Fruit fly (Drosophila melanogaster) whole organism, pupa: ENCODE results near the gene CG13465.

Experiments used
- CG10348 ChIP-seq: fragments of 200-800 bp; sonication (Bioruptor generic); IDR thresholded peaks from 2 replicates; pipeline ENCODE4 v1.3.6; 2022; ENCODE audit warnings: missing biosample characterization, missing genetic modification characterization
- CG12605 ChIP-seq: fragments of 200-800 bp; sonication (Bioruptor generic); IDR thresholded peaks from 2 replicates; pipeline ENCODE4 v1.3.6; 2022; ENCODE audit warnings: missing biosample characterization, missing genetic modification characterization
- CG13204 ChIP-seq: fragments of 200-800 bp; sonication (Bioruptor generic); optimal IDR thresholded peaks from 2 replicates; lab custom pipeline; 2018; ENCODE audit warnings: missing biosample characterization, mild to moderate bottlenecking, missing genetic modification characterization, moderate library complexity
- CG14655 ChIP-seq: fragments of 200-800 bp; sonication (Bioruptor generic); optimal IDR thresholded peaks from 3 replicates; lab custom pipeline; 2017; ENCODE audit warnings: mild to moderate bottlenecking, missing biosample characterization, missing genetic modification reagents, missing genetic modification characterization
- CG15710 ChIP-seq: fragments of 200-800 bp; sonication (Bioruptor generic); optimal IDR thresholded peaks from 2 replicates; lab custom pipeline; 2018; ENCODE audit warnings: missing biosample characterization, mild to moderate bottlenecking, missing genetic modification characterization, moderate library complexity
- CG17806 ChIP-seq: fragments of 200-800 bp; sonication (Bioruptor generic); optimal IDR thresholded peaks from 2 replicates; lab custom pipeline; 2018; ENCODE audit warnings: missing biosample characterization, mild to moderate bottlenecking, missing genetic modification characterization, moderate library complexity
- CG32121 ChIP-seq: fragments of 200-800 bp; sonication (Bioruptor generic); IDR thresholded peaks from 2 replicates; pipeline ENCODE4 v1.3.6; 2022; ENCODE audit warnings: missing biosample characterization, missing genetic modification characterization
- CG34367 ChIP-seq: fragments of 200-800 bp; sonication (Bioruptor generic); optimal IDR thresholded peaks from 2 replicates; lab custom pipeline; 2018; ENCODE audit warnings: missing biosample characterization, mild to moderate bottlenecking, missing genetic modification characterization
- CG4496 ChIP-seq: fragments of 200-800 bp; sonication (Bioruptor generic); IDR thresholded peaks from 3 replicates; pipeline ENCODE4 v1.3.6; 2022; ENCODE audit warnings: missing biosample characterization, missing genetic modification characterization
- CG8159 ChIP-seq: fragments of 200-800 bp; sonication (Bioruptor generic); optimal IDR thresholded peaks from 3 replicates; lab custom pipeline; 2018; ENCODE audit warnings: missing biosample characterization, mild to moderate bottlenecking, missing genetic modification characterization, moderate library complexity
- CG8301 ChIP-seq: fragments of 200-800 bp; sonication (Bioruptor generic); optimal IDR thresholded peaks from 2 replicates; lab custom pipeline; 2018; ENCODE audit warnings: missing biosample characterization, mild to moderate bottlenecking, missing genetic modification characterization
- CG9948 ChIP-seq: fragments of 200-800 bp; sonication (Bioruptor generic); optimal IDR thresholded peaks from 2 replicates; lab custom pipeline; 2018; ENCODE audit warnings: missing biosample characterization, mild to moderate bottlenecking, missing genetic modification characterization, moderate library complexity
- D1 ChIP-seq: fragments of 200-800 bp; sonication (Bioruptor generic); optimal IDR thresholded peaks from 2 replicates; lab custom pipeline; 2018; ENCODE audit warnings: missing biosample characterization, mild to moderate bottlenecking, missing genetic modification characterization, moderate library complexity
- EcR ChIP-seq: fragments of 200-800 bp; sonication (Bioruptor generic); optimal IDR thresholded peaks from 3 replicates; lab custom pipeline; 2019; ENCODE audit warnings: missing biosample characterization, missing genetic modification characterization, mild to moderate bottlenecking, moderate library complexity, missing genetic modification reagents
- Ets98B ChIP-seq: fragments of 200-800 bp; sonication (Bioruptor generic); IDR thresholded peaks from 2 replicates; pipeline ENCODE4 v1.3.6; 2022; ENCODE audit warnings: missing biosample characterization, missing genetic modification characterization
- Pif1A ChIP-seq: fragments of 200-800 bp; sonication (Bioruptor generic); optimal IDR thresholded peaks from 3 replicates; lab custom pipeline; 2016; ENCODE audit warnings: missing biosample characterization, missing genetic modification characterization
- Pif1B ChIP-seq: fragments of 200-800 bp; sonication (Bioruptor generic); optimal IDR thresholded peaks from 3 replicates; lab custom pipeline; 2016; ENCODE audit warnings: missing biosample characterization, missing genetic modification characterization
- Snoo ChIP-seq: fragments of 200-800 bp; sonication (Bioruptor generic); optimal IDR thresholded peaks from 3 replicates; lab custom pipeline; 2017; ENCODE audit warnings: missing biosample characterization, mild to moderate bottlenecking, missing genetic modification characterization, inconsistent platforms
- fd96Ca ChIP-seq: fragments of 200-800 bp; sonication (Bioruptor generic); IDR thresholded peaks from 3 replicates; pipeline ENCODE4 v1.3.6; 2022; ENCODE audit warnings: missing biosample characterization, missing genetic modification characterization
- gl ChIP-seq: fragments of 200-800 bp; sonication (Bioruptor generic); optimal IDR thresholded peaks from 2 replicates; lab custom pipeline; 2018; ENCODE audit warnings: missing biosample characterization, mild to moderate bottlenecking, missing genetic modification characterization
- rn ChIP-seq: fragments of 200-800 bp; sonication (Bioruptor generic); IDR thresholded peaks from 2 replicates; pipeline ENCODE4 v1.3.6; 2022; ENCODE audit warnings: missing biosample characterization, missing genetic modification characterization

Gene CG13465

dm6 chr3L:14977536-14978495 is 33.7 kb upstream of the CG13465 start:
- TF ChIP-seq Snoo (peak; percentile 64), CG14655 (GFP tag; lab: Kevin White, UChicago) (peak; percentile 63), CG10348 (GFP tag; lab: Robert Waterston, UW) (no peak), CG12605 (no peak), CG17806 (tag; lab: Kevin White, UChicago) (peak; percentile 29), CG15710 (tag; lab: Kevin White, UChicago) (peak; percentile 73), D1 (tag; lab: Kevin White, UChicago) (no peak), fd96Ca (GFP tag; lab: Robert Waterston, UW) (no peak), Pif1A (GFP tag; lab: Kevin White, UChicago) (peak; percentile 21), Ets98B (no peak; the same call in 1 of the 2 replicates), CG4496 (GFP tag; lab: Robert Waterston, UW) (peak; percentile 39; the same call in 1 of the 3 replicates), CG9948 (tag; lab: Kevin White, UChicago) (peak; percentile 71), CG8301 (peak; percentile 2), CG8159 (peak; percentile 77), CG13204 (GFP tag; lab: Kevin White, UChicago) (peak; percentile 15), CG32121 (GFP tag; lab: Robert Waterston, UW) (no peak), gl (tag; lab: Kevin White, UChicago) (no peak), EcR (GFP tag; lab: Kevin White, UChicago) (peak; percentile 87), Pif1B (GFP tag; lab: Kevin White, UChicago) (peak; percentile 27), rn (GFP tag; lab: Robert Waterston, UW) (no peak), CG34367 (tag; lab: Kevin White, UChicago) (peak; percentile 21)
- TF ChIP-seq, all 21 proteins: peak for 13

- TF ChIP-seq Pif1A (GFP tag; lab: Kevin White, UChicago) (no peak), Pif1B (GFP tag; lab: Kevin White, UChicago) (no peak), CG4496 (GFP tag; lab: Robert Waterston, UW) (no peak), CG9948 (tag; lab: Kevin White, UChicago) (no peak), CG8301 (no peak), EcR (GFP tag; lab: Kevin White, UChicago) (no peak), CG15710 (tag; lab: Kevin White, UChicago) (no peak), CG13204 (GFP tag; lab: Kevin White, UChicago) (no peak), D1 (tag; lab: Kevin White, UChicago) (no peak)
Measured at dm6 chr3L:14976026-14976425, 31.9 kb upstream of the CG13465 start.

dm6 chr3L:14974952-14975351 is 30.8 kb upstream of the CG13465 start:
- no peak for TF ChIP-seq Pif1A (GFP tag; lab: Kevin White, UChicago)
- no peak for TF ChIP-seq CG32121 (GFP tag; lab: Robert Waterston, UW)
- TF ChIP-seq gl (tag; lab: Kevin White, UChicago): no peak
- TF ChIP-seq CG34367 (tag; lab: Kevin White, UChicago): no peak
- TF ChIP-seq EcR (GFP tag; lab: Kevin White, UChicago): no peak
- TF ChIP-seq CG13204 (GFP tag; lab: Kevin White, UChicago): no peak
- TF ChIP-seq CG14655 (GFP tag; lab: Kevin White, UChicago): no peak

- TF ChIP-seq Ets98B (no peak), CG34367 (tag; lab: Kevin White, UChicago) (no peak), CG13204 (GFP tag; lab: Kevin White, UChicago) (no peak), Snoo (no peak)
Measured at dm6 chr3L:14974513-14974912, 30.4 kb upstream of the CG13465 start, which contains the start of gene Ocho. Gene Ocho (plus strand): TSS chr3L:14974848.

dm6 chr3L:14973251-14973625 is 29.1 kb upstream of the CG13465 start:
- no peak for TF ChIP-seq CG32121 (GFP tag; lab: Robert Waterston, UW)
- TF ChIP-seq EcR (GFP tag; lab: Kevin White, UChicago): peak; percentile 49

- TF ChIP-seq gl (tag; lab: Kevin White, UChicago): no peak
- TF ChIP-seq CG10348 (GFP tag; lab: Robert Waterston, UW): no peak
- TF ChIP-seq CG8159: no peak
- TF ChIP-seq CG32121 (GFP tag; lab: Robert Waterston, UW): no peak
- TF ChIP-seq CG14655 (GFP tag; lab: Kevin White, UChicago): no peak
- TF ChIP-seq Snoo: no peak
- TF ChIP-seq Ets98B: no peak
- TF ChIP-seq CG13204 (GFP tag; lab: Kevin White, UChicago): no peak
Measured at dm6 chr3L:14972625-14973250, 28.6 kb upstream of the CG13465 start, which contains the start of gene Brd. Gene Brd (plus strand): TSS chr3L:14972667.
